Fruit fly (Drosophila melanogaster) whole organism, embryonic: ENCODE results near the gene CG32625.

Source experiments
- Aef1 ChIP-seq: fragments of 200-800 bp; sonication (Bioruptor generic); IDR thresholded peaks from 3 replicates; pipeline ENCODE4 v1.3.6; 2022; ENCODE audit warnings: missing biosample characterization, missing genetic modification characterization
- BEAF-32 ChIP-seq: fragments of 200-800 bp; sonication (Bioruptor generic); optimal IDR thresholded peaks from 3 replicates; lab custom pipeline; 2017; ENCODE audit warnings: missing biosample characterization, missing genetic modification characterization, mild to moderate bottlenecking, moderate library complexity, missing genetic modification reagents
- Bgb ChIP-seq: fragments of 200-800 bp; sonication (Bioruptor generic); IDR thresholded peaks from 2 replicates; pipeline ENCODE4 v1.3.6; 2022; ENCODE audit warnings: missing biosample characterization, missing genetic modification characterization; ENCODE audit not compliant: partially characterized antibody
- CG1024 ChIP-seq: fragments of 200-800 bp; sonication (Bioruptor generic); IDR thresholded peaks from 2 replicates; pipeline ENCODE4 v1.3.6; 2022; ENCODE audit warnings: missing biosample characterization, missing genetic modification characterization
- CG10979 ChIP-seq: fragments of 200-800 bp; sonication (Bioruptor generic); optimal IDR thresholded peaks from 2 replicates; lab custom pipeline; 2018; ENCODE audit warnings: missing biosample characterization, mild to moderate bottlenecking, missing genetic modification characterization, moderate library complexity
- CG12391 ChIP-seq: fragments of 200-800 bp; sonication (Bioruptor generic); optimal IDR thresholded peaks from 3 replicates; lab custom pipeline; 2018; ENCODE audit warnings: missing biosample characterization, mild to moderate bottlenecking, missing genetic modification characterization, moderate library complexity
- CG12659 ChIP-seq: fragments of 200-800 bp; sonication (Bioruptor generic); optimal IDR thresholded peaks from 3 replicates; lab custom pipeline; 2017; ENCODE audit warnings: mild to moderate bottlenecking, missing biosample characterization, missing genetic modification reagents, missing genetic modification characterization
- CG12769 ChIP-seq: fragments of 200-800 bp; sonication (Bioruptor generic); optimal IDR thresholded peaks from 2 replicates; lab custom pipeline; 2019; ENCODE audit warnings: missing biosample characterization, mild to moderate bottlenecking, missing genetic modification characterization, moderate library complexity
- CG13287 ChIP-seq: fragments of 200-800 bp; sonication (Bioruptor generic); IDR thresholded peaks from 2 replicates; pipeline ENCODE4 v1.3.6; 2022; ENCODE audit warnings: missing biosample characterization, missing genetic modification characterization; ENCODE audit not compliant: partially characterized antibody
- CG13624 ChIP-seq: fragments of 200-800 bp; sonication (Bioruptor generic); optimal IDR thresholded peaks from 2 replicates; lab custom pipeline; 2016; ENCODE audit warnings: missing biosample characterization, missing genetic modification characterization
- CG14050 ChIP-seq: fragments of 200-800 bp; sonication (Bioruptor generic); IDR thresholded peaks from 3 replicates; pipeline ENCODE4 v1.3.6; 2022; ENCODE audit warnings: missing biosample characterization, missing genetic modification characterization
- CG14441 ChIP-seq: fragments of 200-800 bp; sonication (Bioruptor generic); IDR thresholded peaks from 2 replicates; pipeline ENCODE4 v1.3.6; 2022; ENCODE audit warnings: missing biosample characterization, missing genetic modification characterization
- CG14667 ChIP-seq: fragments of 200-800 bp; sonication (Bioruptor generic); IDR thresholded peaks from 2 replicates; pipeline ENCODE4 v1.3.6; 2022; ENCODE audit warnings: missing biosample characterization, missing genetic modification characterization
- CG14860 ChIP-seq: fragments of 200-800 bp; sonication (Bioruptor generic); IDR thresholded peaks from 3 replicates; pipeline ENCODE4 v1.3.6; 2022; ENCODE audit warnings: missing biosample characterization, missing genetic modification characterization; ENCODE audit not compliant: partially characterized antibody
- CG14965 ChIP-seq: fragments of 200-800 bp; sonication (Bioruptor generic); optimal IDR thresholded peaks from 2 replicates; lab custom pipeline; 2016; ENCODE audit warnings: missing biosample characterization, missing genetic modification characterization, borderline replicate concordance
- CG15479 ChIP-seq: fragments of 200-800 bp; sonication (Bioruptor generic); optimal IDR thresholded peaks from 3 replicates; lab custom pipeline; 2019; ENCODE audit warnings: missing biosample characterization, mild to moderate bottlenecking, missing genetic modification characterization, moderate library complexity
- CG16813 ChIP-seq: fragments of 200-800 bp; sonication (Bioruptor generic); IDR thresholded peaks from 3 replicates; pipeline ENCODE4 v1.3.6; 2022; ENCODE audit warnings: missing biosample characterization, missing genetic modification characterization; ENCODE audit not compliant: partially characterized antibody
- CG17359 ChIP-seq: fragments of 200-800 bp; sonication (Bioruptor generic); optimal IDR thresholded peaks from 3 replicates; lab custom pipeline; 2018; ENCODE audit warnings: missing biosample characterization, mild to moderate bottlenecking, missing genetic modification characterization, moderate library complexity
- CG2120 ChIP-seq: fragments of 200-800 bp; sonication (Bioruptor generic); optimal IDR thresholded peaks from 3 replicates; lab custom pipeline; 2016; ENCODE audit warnings: missing biosample characterization, missing genetic modification characterization
- CG31224 ChIP-seq: fragments of 200-800 bp; sonication (Bioruptor generic); IDR thresholded peaks from 2 replicates; pipeline ENCODE4 v1.3.6; 2022; ENCODE audit warnings: missing biosample characterization, missing genetic modification characterization
- CG3847 ChIP-seq: fragments of 200-800 bp; sonication (Bioruptor generic); IDR thresholded peaks from 2 replicates; pipeline ENCODE4 v1.3.6; 2022; ENCODE audit warnings: missing biosample characterization, missing genetic modification characterization
- CG4617 ChIP-seq: fragments of 200-800 bp; sonication (Bioruptor generic); optimal IDR thresholded peaks from 3 replicates; lab custom pipeline; 2016; ENCODE audit warnings: missing biosample characterization, missing genetic modification characterization, borderline replicate concordance
- CG9932 ChIP-seq: fragments of 200-800 bp; sonication (Bioruptor generic); IDR thresholded peaks from 2 replicates; pipeline ENCODE4 v1.3.6; 2022; ENCODE audit warnings: missing biosample characterization, missing genetic modification characterization
- D19A ChIP-seq: fragments of 200-800 bp; optimal IDR thresholded peaks from 3 replicates; lab custom pipeline; 2019; ENCODE audit warnings: missing biosample characterization, mild to moderate bottlenecking, missing genetic modification characterization, moderate library complexity
- Drgx ChIP-seq: fragments of 200-800 bp; sonication (Bioruptor generic); IDR thresholded peaks from 2 replicates; pipeline ENCODE4 v1.3.6; 2022; ENCODE audit warnings: missing biosample characterization, missing genetic modification characterization
- Elba2 ChIP-seq: fragments of 200-800 bp; sonication (Bioruptor generic); optimal IDR thresholded peaks from 3 replicates; lab custom pipeline; 2016; ENCODE audit warnings: missing biosample characterization, missing genetic modification characterization
- Ets65A ChIP-seq: fragments of 200-800 bp; sonication (Bioruptor generic); peaks from one replicate; lab custom pipeline; 2016; ENCODE audit warnings: missing biosample characterization, missing genetic modification characterization
- Ets97D ChIP-seq: fragments of 200-800 bp; sonication (Bioruptor generic); optimal IDR thresholded peaks from 3 replicates; lab custom pipeline; 2016; ENCODE audit warnings: missing biosample characterization, missing genetic modification characterization
- HLH3B ChIP-seq: fragments of 200-800 bp; sonication (Bioruptor generic); IDR thresholded peaks from 2 replicates; pipeline ENCODE4 v1.3.6; 2022; ENCODE audit warnings: missing biosample characterization, missing genetic modification characterization
- HmgZ ChIP-seq: fragments of 200-800 bp; sonication (Bioruptor generic); optimal IDR thresholded peaks from 2 replicates; lab custom pipeline; 2018; ENCODE audit warnings: missing biosample characterization, mild to moderate bottlenecking, missing genetic modification characterization
- Kr ChIP-seq: fragments of 200-800 bp; sonication (Bioruptor generic); optimal IDR thresholded peaks from 2 replicates; lab custom pipeline; 2017; ENCODE audit warnings: missing biosample characterization, mild to moderate bottlenecking, missing genetic modification characterization
- Mes4 ChIP-seq: fragments of 200-800 bp; sonication (Bioruptor generic); optimal IDR thresholded peaks from 2 replicates; lab custom pipeline; 2016; ENCODE audit warnings: missing biosample characterization, missing genetic modification characterization
- Nf-YB ChIP-seq: fragments of 200-800 bp; sonication (Bioruptor generic); optimal IDR thresholded peaks from 3 replicates; lab custom pipeline; 2019; ENCODE audit warnings: missing biosample characterization, mild to moderate bottlenecking, missing genetic modification characterization, moderate library complexity
- Pdp1 ChIP-seq, 2 experiments: fragments of 200-800 bp; sonication (Bioruptor generic); optimal IDR thresholded peaks; 3 replicates each; lab custom pipeline; 2016; ENCODE audit warnings: missing biosample characterization in 2 of 2, missing genetic modification characterization in 2 of 2, mild to moderate bottlenecking in 1 of 2, moderate library complexity in 1 of 2
- Scr ChIP-seq: fragments of 200-800 bp; sonication (Bioruptor generic); IDR thresholded peaks from 2 replicates; pipeline ENCODE4 v1.3.6; 2022; ENCODE audit warnings: missing biosample characterization, missing genetic modification characterization; ENCODE audit not compliant: partially characterized antibody
- Trl ChIP-seq, 3 experiments: fragments of >200 bp in 2 of 3; fragments of 200-800 bp in 1 of 3; sonication (Bioruptor generic) in 1 of 3; optimal IDR thresholded peaks; 2 replicates in 1 of 3; 3 replicates in 2 of 3; lab custom pipeline; 2016 to 2017; ENCODE audit warnings: missing biosample characterization in 1 of 3, missing genetic modification characterization in 1 of 3
- YL-1 ChIP-seq: fragments of 200-800 bp; sonication (Bioruptor generic); optimal IDR thresholded peaks from 3 replicates; lab custom pipeline; 2017; ENCODE audit warnings: missing biosample characterization, mild to moderate bottlenecking, missing genetic modification characterization
- ac ChIP-seq: fragments of 200-800 bp; sonication (Bioruptor generic); optimal IDR thresholded peaks from 3 replicates; lab custom pipeline; 2017; ENCODE audit warnings: missing biosample characterization, mild to moderate bottlenecking, missing genetic modification characterization
- ap ChIP-seq: fragments of 200-800 bp; sonication (Bioruptor generic); IDR thresholded peaks from 2 replicates; pipeline ENCODE4 v1.3.6; 2022; ENCODE audit warnings: missing biosample characterization, missing genetic modification characterization
- cad ChIP-seq: fragments of >200 bp; optimal IDR thresholded peaks from 2 replicates; lab custom pipeline; 2017; ENCODE audit warnings: missing biosample characterization, missing genetic modification characterization
- ewg ChIP-seq: fragments of 200-800 bp; sonication (Bioruptor generic); optimal IDR thresholded peaks from 3 replicates; lab custom pipeline; 2017; ENCODE audit warnings: mild to moderate bottlenecking, missing biosample characterization, missing genetic modification reagents, missing genetic modification characterization
- grau ChIP-seq: fragments of 200-800 bp; optimal IDR thresholded peaks from 3 replicates; lab custom pipeline; 2019; ENCODE audit warnings: missing biosample characterization, mild to moderate bottlenecking, missing genetic modification characterization, moderate library complexity
- h ChIP-seq: fragments of >200 bp; optimal IDR thresholded peaks from 2 replicates; lab custom pipeline; 2017
- hth ChIP-seq: fragments of >200 bp; optimal IDR thresholded peaks from 2 replicates; lab custom pipeline; 2017; ENCODE audit warnings: inconsistent platforms
- inv ChIP-seq: fragments of 200-800 bp; sonication (Bioruptor generic); IDR thresholded peaks from 2 replicates; pipeline ENCODE4 v1.3.6; 2022; ENCODE audit warnings: missing biosample characterization, missing genetic modification characterization; ENCODE audit not compliant: partially characterized antibody
- sima ChIP-seq: fragments of 200-800 bp; sonication (Bioruptor generic); optimal IDR thresholded peaks from 2 replicates; lab custom pipeline; 2016; ENCODE audit warnings: missing biosample characterization, missing genetic modification characterization
- tio ChIP-seq: fragments of 200-800 bp; sonication (Bioruptor generic); optimal IDR thresholded peaks from 2 replicates; lab custom pipeline; 2017; ENCODE audit warnings: missing biosample characterization, missing genetic modification characterization, inconsistent platforms
- tx ChIP-seq: fragments of 200-800 bp; sonication (Bioruptor generic); optimal IDR thresholded peaks from 2 replicates; lab custom pipeline; 2016; ENCODE audit warnings: missing biosample characterization, missing genetic modification characterization
- vfl ChIP-seq: fragments of 200-800 bp; sonication (Bioruptor generic); optimal IDR thresholded peaks from 2 replicates; lab custom pipeline; 2016; ENCODE audit warnings: missing biosample characterization, missing genetic modification characterization

Gene CG32625

dm6 chrX:13747052-13747451 lies 9.6 kb downstream of the CG32625 start (continued):
- TF ChIP-seq CG16813 (GFP tag; lab: Robert Waterston, UW) (no peak), CG15479 (GFP tag; lab: Kevin White, UChicago) (peak; percentile 72), Drgx (GFP tag; lab: Robert Waterston, UW) (peak; percentile 62), hth (lab: Kevin White, UChicago) (no peak), h (lab: Kevin White, UChicago) (no peak), CG14860 (GFP tag; lab: Robert Waterston, UW) (no peak), Pdp1 (GFP tag; optimal IDR thresholded peaks at IDR 0.05; lab: Kevin White, UChicago) (peak in 1 of 2 experiments; percentile 69), Kr (GFP tag; lab: Kevin White, UChicago) (peak; percentile 17), cad (peak; percentile 8), Bgb (GFP tag; lab: Robert Waterston, UW) (no peak)
- TF ChIP-seq, all 482 proteins: peak for 9

DNA sequence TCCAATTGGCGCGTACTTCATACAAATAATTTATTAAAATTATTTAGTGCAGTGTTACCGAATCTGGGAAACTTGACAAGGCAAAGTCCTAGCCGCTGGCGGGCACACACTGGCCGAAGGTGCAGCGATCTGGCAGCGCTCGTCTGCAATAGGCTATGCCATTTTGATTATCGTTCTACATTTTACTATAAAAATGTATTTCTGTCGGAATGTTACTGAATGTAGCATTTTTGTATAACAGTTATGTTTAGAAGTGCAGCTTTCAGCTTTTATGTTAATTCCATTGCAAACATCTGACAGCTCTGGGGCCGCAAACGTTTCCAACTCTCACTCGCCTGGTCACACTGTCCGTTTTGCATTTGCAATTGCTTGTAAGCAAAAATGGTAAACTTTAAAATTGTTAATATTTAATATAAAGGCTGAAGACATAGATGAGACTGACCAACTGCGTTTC lies 12.0 kb downstream of the CG32625 start, which contains the start of gene Grip91:
Gene Grip91 (minus strand): TSS at position 85 of the 454 bp plus-strand sequence.
- TF ChIP-seq ewg (GFP tag; lab: Kevin White, UChicago) = no peak
- TF ChIP-seq inv (GFP tag; lab: Robert Waterston, UW) = 0 out of 2 replicates have a peak, but pooled peaks have one; percentile 24
- TF ChIP-seq HmgZ = peak; percentile 41
- peak; percentile 67 for TF ChIP-seq Ets97D (GFP tag; lab: Kevin White, UChicago)
- TF ChIP-seq CG9932 (GFP tag; lab: Robert Waterston, UW) = peak; percentile 10; the same call in 1 of the 2 replicates
- TF ChIP-seq Scr (GFP tag; lab: Robert Waterston, UW) = peak; percentile 48; the same call in 1 of the 2 replicates
- peak; percentile 87 for TF ChIP-seq Elba2 (GFP tag; lab: Kevin White, UChicago)
- TF ChIP-seq CG12659 (GFP tag; lab: Kevin White, UChicago) = peak; percentile 74
- TF ChIP-seq Mes4 (GFP tag; lab: Kevin White, UChicago) = no peak
- TF ChIP-seq CG14667 = no peak
- no peak for TF ChIP-seq vfl
- TF ChIP-seq CG3847 (GFP tag; lab: Robert Waterston, UW) = peak; percentile 78
- TF ChIP-seq CG13624 (GFP tag; lab: Kevin White, UChicago) = peak; percentile 22
- TF ChIP-seq YL-1 (GFP tag; lab: Kevin White, UChicago) = peak; percentile 79
- no peak for TF ChIP-seq sima (GFP tag; lab: Kevin White, UChicago)
- no peak for TF ChIP-seq CG31224 (GFP tag; lab: Robert Waterston, UW)
- no peak for TF ChIP-seq D19A (tag; lab: Kevin White, UChicago)
- TF ChIP-seq CG12769 (tag; lab: Kevin White, UChicago) = peak; percentile 10
- TF ChIP-seq Nf-YB (GFP tag; lab: Kevin White, UChicago) = peak; percentile 15
- no peak for TF ChIP-seq CG14050 (GFP tag; lab: Robert Waterston, UW)
- no peak for TF ChIP-seq CG14965 (GFP tag; lab: Kevin White, UChicago)
- TF ChIP-seq Aef1 (GFP tag; lab: Robert Waterston, UW) = no peak
- no peak for TF ChIP-seq tx (GFP tag; lab: Kevin White, UChicago)
- TF ChIP-seq CG13287 = peak; percentile 54; the same call in 1 of the 2 replicates
- TF ChIP-seq CG10979 (tag; lab: Kevin White, UChicago) = no peak
- TF ChIP-seq CG1024 (GFP tag; lab: Robert Waterston, UW) = no peak
- no peak for TF ChIP-seq HLH3B (GFP tag; lab: Robert Waterston, UW)
- peak; percentile 5 for TF ChIP-seq CG12391 (tag; lab: Kevin White, UChicago)
- peak; percentile 53 for TF ChIP-seq Ets65A (GFP tag; lab: Kevin White, UChicago)
- peak; percentile 57 for TF ChIP-seq CG4617 (GFP tag; lab: Kevin White, UChicago)
- TF ChIP-seq CG17359 (tag; lab: Kevin White, UChicago) = no peak
- peak in 1 of 2 experiments; percentile 7 for TF ChIP-seq Trl (optimal IDR thresholded peaks at IDR 0.05; lab: Kevin White, UChicago)
- no peak for TF ChIP-seq Trl (GFP tag; optimal IDR thresholded peaks at IDR 0.05; lab: Kevin White, UChicago)
- TF ChIP-seq BEAF-32 (GFP tag; lab: Kevin White, UChicago) = peak; percentile 52
- TF ChIP-seq ap = no peak
- peak; percentile 8 for TF ChIP-seq CG2120 (GFP tag; lab: Kevin White, UChicago)
- no peak for TF ChIP-seq ac
- TF ChIP-seq grau (tag; lab: Kevin White, UChicago) = peak; percentile 6
- no peak for TF ChIP-seq tio (GFP tag; lab: Kevin White, UChicago)
- TF ChIP-seq CG14441 = 0 out of 2 replicates have a peak, but pooled peaks have one; percentile 10
